Fruit fly (Drosophila melanogaster): ENCODE results near the gene CG32756.
"Not testable (repeated sequence)": the region's sequence is repeated elsewhere in the genome, so short reads cannot be mapped to it uniquely, and the experiment has no call there.

CG32756 gene

dm6 chrX:5941824-5942223 is 3.7 kb upstream of the CG32756 start:
- no peak for TF ChIP-seq CG8478 (optimal IDR thresholded peaks at IDR 0.05)
- TF ChIP-seq CTCF (optimal IDR thresholded peaks at IDR 0.05) = no peak

- TF ChIP-seq CTCF, CG8478 (optimal IDR thresholded peaks at IDR 0.05): not testable (repeated sequence)
Observed at dm6 chrX:5942306-5942705, 3.2 kb upstream of the CG32756 start, which contains the start of gene CG12728. CG12728 (plus strand) TSS chrX:5942606.

dm6 chrX:5947870-5948498 is 2.5 kb downstream of the CG32756 start, which contains the start of gene CG6041:
CG6041 (plus strand) TSS chrX:5948160.
- TF ChIP-seq CG8478 (optimal IDR thresholded peaks at IDR 0.05) (no peak), CTCF (optimal IDR thresholded peaks at IDR 0.05) (no peak)

- TF ChIP-seq CG8478 (optimal IDR thresholded peaks at IDR 0.05) (no peak), CTCF (optimal IDR thresholded peaks at IDR 0.05) (no peak)
Observed at dm6 chrX:5949951-5950350, 4.5 kb downstream of the CG32756 start, which contains the start of gene CG32755. CG32755 (plus strand) TSS chrX:5950251.

DNA sequence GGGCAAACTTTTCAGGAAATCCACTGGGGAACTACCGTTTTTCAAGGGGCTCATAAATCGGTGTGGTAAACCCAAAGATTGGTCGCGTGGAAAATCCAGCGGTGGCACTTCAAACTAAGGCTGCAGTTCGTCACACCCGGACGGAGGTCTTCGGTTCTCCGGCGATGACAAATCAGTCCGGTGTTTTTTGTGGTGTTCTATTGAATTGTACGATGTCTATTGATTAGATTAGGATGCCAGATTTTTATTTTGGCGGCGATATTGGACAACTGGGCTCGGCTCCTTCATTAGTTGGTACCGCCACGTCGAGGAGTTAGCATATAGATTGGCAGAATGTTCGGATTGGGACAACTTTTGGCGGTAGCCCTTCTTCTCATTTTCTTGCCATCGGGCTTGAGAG is 6.8 kb downstream of the CG32756 start, which contains the start of gene CG6048:
Gene CG6048 (plus strand): TSS at position 301 of the 400 bp plus-strand sequence.
- TF ChIP-seq CG8478 (optimal IDR thresholded peaks at IDR 0.05) (no peak), CTCF (optimal IDR thresholded peaks at IDR 0.05) (no peak)

DNA sequence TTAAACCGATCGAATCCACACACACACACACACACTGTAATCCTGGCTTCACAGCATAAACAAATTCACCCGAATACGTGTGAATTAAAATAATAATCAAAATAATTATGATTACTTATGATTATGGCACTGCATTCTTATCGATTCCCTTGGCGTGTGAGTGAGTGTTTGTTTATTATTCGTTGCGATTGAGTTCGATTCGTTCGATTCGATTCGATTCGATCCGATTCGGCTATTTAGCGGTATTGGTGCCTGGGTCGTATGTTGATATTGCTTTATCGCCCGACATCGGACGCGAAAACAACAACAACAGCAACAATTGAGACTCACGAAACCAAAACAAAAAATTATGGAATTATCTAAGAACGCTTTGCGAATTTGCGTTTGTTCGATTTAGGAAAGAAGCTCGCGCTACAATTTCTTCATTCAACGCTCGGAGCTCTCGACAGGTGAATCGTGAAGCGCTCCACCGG is 9.8 kb downstream of the CG32756 start, which contains the start of gene CG6067:
Gene CG6067 (plus strand): TSS at position 423 of the 473 bp plus-strand sequence.
- TF ChIP-seq CTCF (optimal IDR thresholded peaks at IDR 0.05) = no peak
- TF ChIP-seq CG8478 (optimal IDR thresholded peaks at IDR 0.05) = no peak

DNA sequence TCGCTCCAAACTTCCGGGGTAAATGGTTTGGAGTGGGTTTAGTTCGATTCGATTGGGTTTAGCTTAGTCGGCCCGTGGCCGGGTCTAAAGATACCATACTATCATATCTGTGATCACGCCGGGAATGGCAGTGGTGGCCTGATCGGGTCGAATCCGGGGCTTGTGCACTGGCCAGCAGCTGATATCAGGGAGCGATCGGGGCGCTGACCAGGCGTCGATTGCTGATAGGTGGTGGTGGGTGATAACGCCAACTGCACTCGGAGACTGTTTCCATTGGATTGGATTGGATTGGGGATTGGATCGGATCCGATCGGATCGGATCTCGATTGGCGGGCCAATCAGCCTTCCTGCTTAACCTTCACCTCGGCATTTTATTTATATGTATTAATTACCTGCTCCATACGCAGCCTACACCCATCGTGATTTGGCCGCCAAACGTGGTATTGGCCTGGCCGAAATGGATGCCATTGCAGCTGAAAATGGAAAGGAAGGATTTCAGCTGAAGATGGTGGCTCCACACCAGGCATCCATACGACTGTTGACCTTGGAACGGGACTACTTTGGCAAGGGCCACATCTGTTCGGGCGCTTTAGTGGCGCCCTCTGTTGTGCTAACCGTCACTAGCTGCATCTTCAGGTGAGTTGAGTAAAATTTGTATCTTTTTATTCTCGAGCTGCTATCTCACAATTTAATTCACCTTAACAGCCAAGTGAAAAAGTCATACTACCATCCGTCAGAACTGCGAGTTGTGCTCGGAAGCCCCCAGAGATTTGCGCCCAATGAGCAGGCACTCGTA is 11.4 kb downstream of the CG32756 start:
- TF ChIP-seq CTCF (optimal IDR thresholded peaks at IDR 0.05) (peak; percentile 77 to 81), CG8478 (optimal IDR thresholded peaks at IDR 0.05) (no peak)

- TF ChIP-seq CG8478 (optimal IDR thresholded peaks at IDR 0.05) = no peak
- peak; percentile 48 to 58 for TF ChIP-seq CTCF (optimal IDR thresholded peaks at IDR 0.05)
Observed at dm6 chrX:5964169-5964686, 18.7 kb downstream of the CG32756 start.

dm6 chrX:5965517-5966397 is 20.3 kb downstream of the CG32756 start, which contains the start of gene Grip:
Grip (plus strand) TSS chrX:5966279.
- no peak for TF ChIP-seq CTCF (optimal IDR thresholded peaks at IDR 0.05)
- TF ChIP-seq CG8478 (optimal IDR thresholded peaks at IDR 0.05) = no peak

dm6 chrX:5968094-5968723 is 22.7 kb downstream of the CG32756 start:
- no peak for TF ChIP-seq CG8478 (optimal IDR thresholded peaks at IDR 0.05)
- no peak for TF ChIP-seq CTCF (optimal IDR thresholded peaks at IDR 0.05)

dm6 chrX:5969860-5970665 is 24.6 kb downstream of the CG32756 start:
- no peak for TF ChIP-seq CG8478 (optimal IDR thresholded peaks at IDR 0.05)
- no peak for TF ChIP-seq CTCF (optimal IDR thresholded peaks at IDR 0.05)

- TF ChIP-seq CG8478 (optimal IDR thresholded peaks at IDR 0.05) (no peak), CTCF (optimal IDR thresholded peaks at IDR 0.05) (no peak)
Observed at dm6 chrX:5970666-5971057, 25.2 kb downstream of the CG32756 start.

DNA sequence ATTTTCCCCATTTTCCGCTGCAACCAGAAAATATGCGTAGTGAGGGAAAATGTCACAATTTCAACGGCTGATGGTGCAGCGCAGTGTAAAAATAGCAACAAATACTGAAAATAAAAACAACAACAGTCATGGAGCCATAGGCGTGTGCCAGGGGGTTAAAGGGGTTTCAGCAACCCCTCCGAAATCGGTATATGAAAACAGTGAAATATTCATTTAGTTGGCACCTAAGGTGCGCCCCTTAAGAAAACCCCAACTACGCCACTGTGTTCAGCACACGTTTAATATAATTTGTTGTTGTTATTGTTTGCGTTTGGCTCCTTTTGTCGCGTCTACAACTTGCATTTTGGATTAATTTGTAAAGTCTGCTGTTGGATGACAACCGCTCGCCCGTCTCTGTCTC is 26.5 kb downstream of the CG32756 start:
- TF ChIP-seq CTCF (optimal IDR thresholded peaks at IDR 0.05) (no peak), CG8478 (optimal IDR thresholded peaks at IDR 0.05) (no peak)
